Fruit fly (Drosophila melanogaster): ENCODE measurements around the gene Orp8.

Gene Orp8

DNA sequence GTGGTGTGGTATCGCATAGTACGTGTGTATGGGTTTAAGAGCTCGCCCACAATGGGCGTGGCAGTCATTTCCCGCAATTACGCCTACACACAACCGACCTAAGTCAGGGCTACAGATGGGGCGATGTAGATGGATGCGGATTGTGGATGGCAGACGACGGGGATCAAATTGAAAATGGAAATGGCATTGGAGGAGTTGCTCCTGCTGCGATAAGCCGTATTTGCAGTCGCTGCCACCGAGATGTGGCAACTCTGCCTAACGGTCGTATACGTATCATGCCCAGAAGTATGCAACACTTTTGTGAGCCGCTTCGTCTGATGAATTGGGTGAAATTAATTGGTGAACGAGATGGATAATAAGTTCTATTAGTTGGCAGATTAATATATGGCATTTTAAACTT is 22.4 kb upstream of the Orp8 start:
- TF ChIP-seq N (GFP tag; optimal IDR thresholded peaks at IDR 0.05) (no peak), Jra (GFP tag; optimal IDR thresholded peaks at IDR 0.05) (no peak), OdsH (GFP tag; optimal IDR thresholded peaks at IDR 0.05) (no peak), lola (GFP tag; optimal IDR thresholded peaks at IDR 0.05) (no peak), Mio (GFP tag; optimal IDR thresholded peaks at IDR 0.05) (no peak), usp (GFP tag; optimal IDR thresholded peaks at IDR 0.05) (no peak), Vsx2 (GFP tag; optimal IDR thresholded peaks at IDR 0.05; ENCODE audit: partially characterized antibody) (no peak), pan (optimal IDR thresholded peaks at IDR 0.05) (no peak), jim (GFP tag; optimal IDR thresholded peaks at IDR 0.05) (no peak), Dif (GFP tag; optimal IDR thresholded peaks at IDR 0.05; ENCODE audit: partially characterized antibody) (no peak), foxo (GFP tag; optimal IDR thresholded peaks at IDR 0.05) (no peak), rgr (GFP tag; optimal IDR thresholded peaks at IDR 0.05) (no peak), GATAd (GFP tag; optimal IDR thresholded peaks at IDR 0.05) (no peak), tai (GFP tag; optimal IDR thresholded peaks at IDR 0.05) (no peak)

DNA sequence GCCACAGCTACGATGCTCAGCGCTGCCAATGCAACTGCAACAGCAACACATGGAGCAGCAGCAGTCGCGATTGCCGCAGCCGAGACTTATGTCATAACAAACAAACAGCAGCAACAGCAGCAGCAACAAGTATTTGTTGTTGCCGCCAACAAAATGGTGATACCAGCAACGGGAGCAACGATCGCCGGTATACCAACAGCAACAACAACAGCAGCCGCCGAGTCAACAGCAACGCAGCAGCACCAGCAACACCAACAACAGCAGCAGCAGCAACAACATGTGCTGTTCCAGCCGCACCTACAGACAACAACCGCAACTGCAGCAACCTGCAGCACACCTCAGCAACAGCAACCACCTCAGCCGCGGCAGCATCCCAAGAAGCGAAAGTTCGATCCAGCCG is 21.1 kb upstream of the Orp8 start:
- TF ChIP-seq Hnf4 (GFP tag; optimal IDR thresholded peaks at IDR 0.05) (no peak), Vsx2 (GFP tag; optimal IDR thresholded peaks at IDR 0.05; ENCODE audit: partially characterized antibody) (no peak), Hr83 (GFP tag; optimal IDR thresholded peaks at IDR 0.05; ENCODE audit: poor library complexity, severe bottlenecking) (no peak), Rel (GFP tag; optimal IDR thresholded peaks at IDR 0.05) (no peak), Rel (tag; optimal IDR thresholded peaks at IDR 0.05) (no peak), sage (GFP tag; optimal IDR thresholded peaks at IDR 0.05) (no peak), dl (GFP tag; optimal IDR thresholded peaks at IDR 0.05; ENCODE audit: insufficient read depth in 1 of 2, partially characterized antibody in 2 of 2) (no peak), ey (GFP tag; optimal IDR thresholded peaks at IDR 0.05) (no peak), foxo (GFP tag; optimal IDR thresholded peaks at IDR 0.05) (no peak), jim (GFP tag; optimal IDR thresholded peaks at IDR 0.05) (no peak), Dfd (GFP tag; optimal IDR thresholded peaks at IDR 0.05) (no peak), brk (GFP tag; optimal IDR thresholded peaks at IDR 0.05) (no peak), GATAd (GFP tag; optimal IDR thresholded peaks at IDR 0.05) (no peak), lola (GFP tag; optimal IDR thresholded peaks at IDR 0.05) (no peak), CG9705 (GFP tag; optimal IDR thresholded peaks at IDR 0.05) (no peak), Myc (optimal IDR thresholded peaks at IDR 0.05) (no peak), usp (GFP tag; optimal IDR thresholded peaks at IDR 0.05) (no peak)

DNA sequence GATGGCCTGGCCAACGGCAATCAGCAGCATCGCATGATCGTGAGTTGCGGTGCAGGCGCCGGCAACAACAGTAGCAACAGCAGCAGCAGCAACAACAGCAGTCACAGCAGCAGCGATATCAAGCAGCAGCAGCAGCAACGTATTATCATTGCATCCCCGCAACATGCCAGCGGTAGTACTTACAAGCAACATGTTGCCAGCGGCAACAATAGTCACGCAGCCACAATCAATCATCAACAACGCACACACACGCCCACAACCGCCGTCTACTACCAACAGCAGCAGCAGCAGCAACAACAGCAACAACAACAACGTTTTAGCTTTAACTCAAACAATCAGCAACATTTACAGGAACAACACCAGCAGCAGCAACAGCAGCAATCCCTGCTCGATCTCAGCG is 20.6 kb upstream of the Orp8 start:
- TF ChIP-seq CG32264 (GFP tag; optimal IDR thresholded peaks at IDR 0.05) (no peak), Dfd (GFP tag; optimal IDR thresholded peaks at IDR 0.05) (peak; percentile 96)

DNA sequence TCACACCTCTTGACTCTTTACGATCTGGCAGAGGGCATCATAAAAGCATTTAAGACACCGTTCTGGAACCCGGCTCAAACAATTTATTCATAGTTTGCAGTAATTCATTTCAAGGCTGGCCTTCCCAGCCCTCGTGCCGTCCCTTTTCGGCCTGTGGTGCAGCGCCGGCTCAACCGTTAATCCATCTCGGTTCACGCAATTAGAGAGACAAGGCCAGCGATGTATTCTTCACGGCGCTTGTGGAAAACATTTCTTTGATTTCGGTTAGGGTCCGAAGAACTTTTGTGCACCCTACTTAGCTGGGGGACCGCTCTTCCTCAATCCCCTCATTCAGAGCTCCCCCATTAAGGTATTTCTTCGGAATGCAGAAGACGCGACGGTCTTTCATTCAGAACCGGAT is 18.0 kb upstream of the Orp8 start:
- TF ChIP-seq Hr78 (GFP tag; optimal IDR thresholded peaks at IDR 0.05): no peak
- TF ChIP-seq dsf (GFP tag; optimal IDR thresholded peaks at IDR 0.05; ENCODE audit: borderline replicate concordance): no peak
- no peak for TF ChIP-seq N (GFP tag; optimal IDR thresholded peaks at IDR 0.05)
- no peak for TF ChIP-seq rgr (GFP tag; optimal IDR thresholded peaks at IDR 0.05)

DNA sequence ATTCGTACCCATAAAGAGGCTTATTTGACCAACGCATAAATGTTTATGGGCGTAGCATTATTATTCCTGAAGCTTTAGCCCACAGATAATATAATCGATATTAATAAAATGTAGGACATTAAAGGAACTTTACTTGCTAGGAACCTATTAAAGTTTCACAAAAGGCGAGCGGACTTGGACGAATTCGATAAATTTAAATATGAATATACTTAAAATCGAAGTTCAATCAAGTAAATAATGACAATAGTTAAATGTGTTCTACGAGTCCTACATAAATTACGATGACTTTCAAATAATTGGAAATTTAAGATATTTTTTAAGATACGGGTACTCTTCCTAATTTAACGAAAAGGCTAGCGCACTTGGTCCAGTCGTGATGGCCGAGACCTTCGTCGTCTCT is 17.6 kb upstream of the Orp8 start:
- no peak for TF ChIP-seq Myc (optimal IDR thresholded peaks at IDR 0.05)
- no peak for TF ChIP-seq dl (GFP tag; optimal IDR thresholded peaks at IDR 0.05; ENCODE audit: insufficient read depth in 1 of 2, partially characterized antibody in 2 of 2)
- TF ChIP-seq Dif (GFP tag; optimal IDR thresholded peaks at IDR 0.05; ENCODE audit: partially characterized antibody): no peak
- TF ChIP-seq CrebA (GFP tag; optimal IDR thresholded peaks at IDR 0.05; ENCODE audit: borderline replicate concordance): no peak
- TF ChIP-seq dmrt93B (GFP tag; optimal IDR thresholded peaks at IDR 0.05): no peak
- TF ChIP-seq dsf (GFP tag; optimal IDR thresholded peaks at IDR 0.05; ENCODE audit: borderline replicate concordance): no peak
- TF ChIP-seq rgr (GFP tag; optimal IDR thresholded peaks at IDR 0.05): no peak
- no peak for TF ChIP-seq Mio (GFP tag; optimal IDR thresholded peaks at IDR 0.05)
- no peak for TF ChIP-seq sage (GFP tag; optimal IDR thresholded peaks at IDR 0.05)
- TF ChIP-seq Vsx2 (GFP tag; optimal IDR thresholded peaks at IDR 0.05; ENCODE audit: partially characterized antibody): no peak
- no peak for TF ChIP-seq ey (GFP tag; optimal IDR thresholded peaks at IDR 0.05)
- no peak for TF ChIP-seq br (GFP tag; optimal IDR thresholded peaks at IDR 0.05)
- TF ChIP-seq brk (GFP tag; optimal IDR thresholded peaks at IDR 0.05): no peak
- peak; percentile 13 for TF ChIP-seq OdsH (GFP tag; optimal IDR thresholded peaks at IDR 0.05)
- TF ChIP-seq Hnf4 (GFP tag; optimal IDR thresholded peaks at IDR 0.05): no peak
- TF ChIP-seq GATAd (GFP tag; optimal IDR thresholded peaks at IDR 0.05): no peak
- peak; percentile 11 for TF ChIP-seq Jra (GFP tag; optimal IDR thresholded peaks at IDR 0.05)
- TF ChIP-seq CG32264 (GFP tag; optimal IDR thresholded peaks at IDR 0.05): no peak
- no peak for TF ChIP-seq Sp1 (GFP tag; optimal IDR thresholded peaks at IDR 0.05)
- TF ChIP-seq Dfd (GFP tag; optimal IDR thresholded peaks at IDR 0.05): no peak
- TF ChIP-seq N (GFP tag; optimal IDR thresholded peaks at IDR 0.05): no peak
- TF ChIP-seq lola (GFP tag; optimal IDR thresholded peaks at IDR 0.05): no peak
- TF ChIP-seq Hr83 (GFP tag; optimal IDR thresholded peaks at IDR 0.05; ENCODE audit: poor library complexity, severe bottlenecking): no peak
- TF ChIP-seq HLH106 (tag; optimal IDR thresholded peaks at IDR 0.05): no peak
- no peak for TF ChIP-seq CG9705 (GFP tag; optimal IDR thresholded peaks at IDR 0.05)
- peak; percentile 22 for TF ChIP-seq fru (GFP tag; optimal IDR thresholded peaks at IDR 0.05)
- TF ChIP-seq Hr78 (GFP tag; optimal IDR thresholded peaks at IDR 0.05): no peak
- TF ChIP-seq pan (optimal IDR thresholded peaks at IDR 0.05): no peak
- TF ChIP-seq h (GFP tag; optimal IDR thresholded peaks at IDR 0.05): no peak
- TF ChIP-seq foxo (GFP tag; optimal IDR thresholded peaks at IDR 0.05): peak in 1 of 2 experiments; percentile 18
- no peak for TF ChIP-seq usp (GFP tag; optimal IDR thresholded peaks at IDR 0.05)
- TF ChIP-seq woc (GFP tag; optimal IDR thresholded peaks at IDR 0.05): no peak
- TF ChIP-seq Abd-B (GFP tag; optimal IDR thresholded peaks at IDR 0.05): no peak
